Fruit fly (Drosophila melanogaster) Kc167 (cell line): ENCODE data around the gene CG17364.

Experiments used
- Myc ChIP-seq: fragments of >200 bp; optimal IDR thresholded peaks from 2 replicates; lab custom pipeline; 2017; ENCODE audit warnings: missing external identifiers
- insv ChIP-seq: fragments of >200 bp; optimal IDR thresholded peaks from 3 replicates; lab custom pipeline; 2018; ENCODE audit warnings: missing external identifiers
- psq ChIP-seq: fragments of >200 bp; optimal IDR thresholded peaks from 2 replicates; lab custom pipeline; 2017; ENCODE audit warnings: missing external identifiers
- ttk ChIP-seq: sonication (Bioruptor generic); optimal IDR thresholded peaks from 2 replicates; lab custom pipeline; 2017; ENCODE audit warnings: missing external identifiers

DNA sequence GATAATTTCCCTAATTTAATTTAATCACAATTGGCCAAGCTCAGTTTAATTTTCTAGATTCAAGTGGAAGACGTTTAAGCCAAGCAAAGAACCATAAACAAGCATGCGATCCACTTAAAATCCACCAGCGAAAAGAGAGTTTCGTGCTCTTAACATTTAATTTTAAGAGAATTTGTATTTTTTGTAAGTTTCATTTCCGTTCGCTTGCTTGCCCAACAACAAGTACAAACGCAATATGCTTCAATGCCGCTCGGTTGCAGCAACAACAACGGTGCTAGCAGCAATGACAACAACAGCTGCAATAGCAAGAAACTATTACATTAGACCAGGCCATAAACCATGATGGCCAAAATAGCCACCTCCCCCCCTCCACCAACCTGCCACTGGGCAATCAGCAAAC lies 58.3 kb downstream of the CG17364 start:
- TF ChIP-seq Myc (lab: Kevin White, UChicago) (no peak), insv (no peak), ttk (lab: Kevin White, UChicago) (no peak), psq (lab: Kevin White, UChicago) (no peak)
